Fruit fly (Drosophila melanogaster): ENCODE results near the gene glu.

dm6 chr2L:16710234-16710633 lies 28.0 kb downstream of the glu start:
- TF ChIP-seq CG17806 (tag; optimal IDR thresholded peaks at IDR 0.05) (no peak), fd96Ca (GFP tag; IDR thresholded peaks at IDR 0.05) (no peak), Pif1B (GFP tag; optimal IDR thresholded peaks at IDR 0.05) (no peak), rn (GFP tag; IDR thresholded peaks at IDR 0.05) (no peak), Pif1A (GFP tag; optimal IDR thresholded peaks at IDR 0.05) (no peak), CG14655 (GFP tag; optimal IDR thresholded peaks at IDR 0.05) (no peak), CG15710 (tag; optimal IDR thresholded peaks at IDR 0.05) (no peak), EcR (GFP tag; optimal IDR thresholded peaks at IDR 0.05) (no peak), CG8159 (tag; optimal IDR thresholded peaks at IDR 0.05) (no peak)
